Fruit fly (Drosophila melanogaster) whole organism, embryonic: ENCODE data around the gene Doc1.

Experiments used
- CG11723 ChIP-seq: fragments of 200-800 bp; sonication (Bioruptor generic); optimal IDR thresholded peaks from 2 replicates; lab custom pipeline; 2017; ENCODE audit warnings: missing biosample characterization, mild to moderate bottlenecking, missing genetic modification characterization
- CG12236 ChIP-seq: fragments of 200-800 bp; sonication (Bioruptor generic); optimal IDR thresholded peaks from 2 replicates; lab custom pipeline; 2016; ENCODE audit warnings: missing biosample characterization, missing genetic modification characterization
- CG12942 ChIP-seq: fragments of 200-800 bp; sonication (Bioruptor generic); optimal IDR thresholded peaks from 3 replicates; lab custom pipeline; 2016; ENCODE audit warnings: missing biosample characterization, missing genetic modification characterization
- CG14965 ChIP-seq: fragments of 200-800 bp; sonication (Bioruptor generic); optimal IDR thresholded peaks from 2 replicates; lab custom pipeline; 2016; ENCODE audit warnings: missing biosample characterization, missing genetic modification characterization, borderline replicate concordance
- CG15514 ChIP-seq: fragments of 200-800 bp; sonication (Bioruptor generic); optimal IDR thresholded peaks from 3 replicates; lab custom pipeline; 2017; ENCODE audit warnings: missing biosample characterization, missing genetic modification characterization, mild to moderate bottlenecking, moderate library complexity, missing genetic modification reagents
- CG15601 ChIP-seq: fragments of 200-800 bp; sonication (Bioruptor generic); optimal IDR thresholded peaks from 3 replicates; lab custom pipeline; 2019; ENCODE audit warnings: missing biosample characterization, mild to moderate bottlenecking, missing genetic modification characterization, moderate library complexity
- CG17568 ChIP-seq: fragments of 200-800 bp; sonication (Bioruptor generic); optimal IDR thresholded peaks from 2 replicates; lab custom pipeline; 2018; ENCODE audit warnings: missing biosample characterization, mild to moderate bottlenecking, missing genetic modification characterization, moderate library complexity
- CG18599 ChIP-seq: fragments of 200-800 bp; sonication (Bioruptor generic); optimal IDR thresholded peaks from 3 replicates; lab custom pipeline; 2017; ENCODE audit warnings: missing biosample characterization, missing genetic modification characterization, mild to moderate bottlenecking, moderate library complexity, missing genetic modification reagents
- CG31441 ChIP-seq: fragments of 200-800 bp; sonication (Bioruptor generic); IDR thresholded peaks from 2 replicates; pipeline ENCODE4 v1.3.6; 2022; ENCODE audit warnings: missing biosample characterization, missing genetic modification characterization
- CG34224 ChIP-seq: fragments of 200-800 bp; sonication (Bioruptor generic); IDR thresholded peaks from 3 replicates; pipeline ENCODE4 v1.3.6; 2022; ENCODE audit warnings: missing biosample characterization, missing genetic modification characterization; ENCODE audit not compliant: partially characterized antibody
- CG43689 ChIP-seq: fragments of 200-800 bp; sonication (Bioruptor generic); IDR thresholded peaks from 2 replicates; pipeline ENCODE4 v1.3.6; 2022; ENCODE audit warnings: missing biosample characterization, missing genetic modification characterization
- CG6791 ChIP-seq: fragments of 200-800 bp; sonication (Bioruptor generic); IDR thresholded peaks from 3 replicates; pipeline ENCODE4 v1.3.6; 2022; ENCODE audit warnings: missing biosample characterization, missing genetic modification characterization; ENCODE audit not compliant: partially characterized antibody
- CG7839 ChIP-seq: fragments of 200-800 bp; sonication (Bioruptor generic); optimal IDR thresholded peaks from 3 replicates; lab custom pipeline; 2018; ENCODE audit warnings: missing biosample characterization, mild to moderate bottlenecking, missing genetic modification characterization, moderate library complexity
- CG8089 ChIP-seq: fragments of 200-800 bp; sonication (Bioruptor generic); optimal IDR thresholded peaks from 3 replicates; lab custom pipeline; 2016; ENCODE audit warnings: missing biosample characterization, missing genetic modification characterization
- CG8944 ChIP-seq: fragments of 200-800 bp; sonication (Bioruptor generic); optimal IDR thresholded peaks from 3 replicates; lab custom pipeline; 2016; ENCODE audit warnings: missing biosample characterization, missing genetic modification characterization
- Dref ChIP-seq: fragments of 200-800 bp; sonication (Bioruptor generic); IDR thresholded peaks from 2 replicates; pipeline ENCODE4 v1.3.6; 2022; ENCODE audit warnings: missing biosample characterization, missing genetic modification characterization
- E2f2 ChIP-seq: fragments of 200-800 bp; sonication (Bioruptor generic); IDR thresholded peaks from 2 replicates; pipeline ENCODE4 v1.3.6; 2022; ENCODE audit warnings: missing biosample characterization, missing genetic modification characterization
- Elba2 ChIP-seq: fragments of 200-800 bp; sonication (Bioruptor generic); optimal IDR thresholded peaks from 3 replicates; lab custom pipeline; 2016; ENCODE audit warnings: missing biosample characterization, missing genetic modification characterization
- NC2β ChIP-seq: fragments of 200-800 bp; sonication (Bioruptor generic); optimal IDR thresholded peaks from 2 replicates; lab custom pipeline; 2016; ENCODE audit warnings: missing biosample characterization, missing genetic modification characterization
- Side ChIP-seq: fragments of 200-800 bp; sonication (Bioruptor generic); optimal IDR thresholded peaks from 2 replicates; lab custom pipeline; 2016; ENCODE audit warnings: missing biosample characterization, missing genetic modification characterization
- Sox100B ChIP-seq: fragments of 200-800 bp; sonication (Bioruptor generic); optimal IDR thresholded peaks from 3 replicates; lab custom pipeline; 2018; ENCODE audit warnings: missing biosample characterization, mild to moderate bottlenecking, missing genetic modification characterization
- Sox102F ChIP-seq: fragments of 200-800 bp; sonication (Bioruptor generic); optimal IDR thresholded peaks from 2 replicates; lab custom pipeline; 2018; ENCODE audit warnings: missing biosample characterization, mild to moderate bottlenecking, missing genetic modification characterization, moderate library complexity
- TFAM ChIP-seq: fragments of 200-800 bp; sonication (Bioruptor generic); optimal IDR thresholded peaks from 2 replicates; lab custom pipeline; 2017; ENCODE audit warnings: missing biosample characterization, missing genetic modification characterization, inconsistent platforms
- cad ChIP-seq: fragments of >200 bp; optimal IDR thresholded peaks from 2 replicates; lab custom pipeline; 2017; ENCODE audit warnings: missing biosample characterization, missing genetic modification characterization
- crol ChIP-seq: fragments of 200-800 bp; sonication (Bioruptor generic); IDR thresholded peaks from 2 replicates; pipeline ENCODE4 v1.3.6; 2022; ENCODE audit warnings: missing biosample characterization, missing genetic modification characterization
- dimm ChIP-seq: fragments of 200-800 bp; sonication (Bioruptor generic); IDR thresholded peaks from 2 replicates; pipeline ENCODE4 v1.3.6; 2022; ENCODE audit warnings: missing biosample characterization, missing genetic modification characterization
- disco-r ChIP-seq: fragments of 200-800 bp; sonication (Bioruptor generic); optimal IDR thresholded peaks from 2 replicates; lab custom pipeline; 2016; ENCODE audit warnings: missing biosample characterization, missing genetic modification characterization
- ewg ChIP-seq: fragments of 200-800 bp; sonication (Bioruptor generic); optimal IDR thresholded peaks from 3 replicates; lab custom pipeline; 2017; ENCODE audit warnings: mild to moderate bottlenecking, missing biosample characterization, missing genetic modification reagents, missing genetic modification characterization
- exex ChIP-seq: fragments of 200-800 bp; sonication (Bioruptor generic); optimal IDR thresholded peaks from 4 replicates; lab custom pipeline; 2018; ENCODE audit warnings: missing biosample characterization, mild to moderate bottlenecking, missing genetic modification characterization, moderate library complexity
- gt ChIP-seq: fragments of 200-800 bp; sonication (Bioruptor generic); IDR thresholded peaks from 2 replicates; pipeline ENCODE4 v1.3.6; 2022; ENCODE audit warnings: missing biosample characterization, missing genetic modification characterization
- her ChIP-seq: fragments of 200-800 bp; sonication (Bioruptor generic); optimal IDR thresholded peaks from 2 replicates; lab custom pipeline; 2016; ENCODE audit warnings: missing biosample characterization, missing genetic modification characterization
- hkb ChIP-seq, 2 experiments: fragments of 200-800 bp in 1 of 2; fragments of >200 bp in 1 of 2; sonication (Bioruptor generic) in 1 of 2; IDR thresholded peaks in 1 of 2; optimal IDR thresholded peaks in 1 of 2; 2 replicates each; pipeline versions ENCODE4 v1.3.6 to Lab custom; 2017 to 2022; ENCODE audit warnings: missing biosample characterization in 1 of 2, missing genetic modification characterization in 1 of 2
- kay ChIP-seq: fragments of 200-800 bp; sonication (Bioruptor generic); optimal IDR thresholded peaks from 2 replicates; lab custom pipeline; 2016; ENCODE audit warnings: missing biosample characterization, missing genetic modification characterization
- knrl ChIP-seq: fragments of 200-800 bp; sonication (Bioruptor generic); IDR thresholded peaks from 3 replicates; pipeline ENCODE4 v1.3.6; 2022; ENCODE audit warnings: missing biosample characterization, missing genetic modification characterization; ENCODE audit not compliant: partially characterized antibody
- lab ChIP-seq: fragments of 200-800 bp; sonication (Bioruptor generic); optimal IDR thresholded peaks from 3 replicates; lab custom pipeline; 2017; ENCODE audit warnings: missing biosample characterization, missing genetic modification characterization, mild to moderate bottlenecking, moderate library complexity, missing genetic modification reagents
- lmd ChIP-seq: fragments of 200-800 bp; sonication (Bioruptor generic); IDR thresholded peaks from 2 replicates; pipeline ENCODE4 v1.3.6; 2022; ENCODE audit warnings: missing biosample characterization, missing genetic modification characterization
- p53 ChIP-seq: fragments of 200-800 bp; sonication (Bioruptor generic); optimal IDR thresholded peaks from 2 replicates; lab custom pipeline; 2016; ENCODE audit warnings: missing biosample characterization, missing genetic modification characterization
- peb ChIP-seq: fragments of 200-800 bp; sonication (Bioruptor generic); IDR thresholded peaks from 2 replicates; pipeline ENCODE4 v1.3.6; 2022; ENCODE audit warnings: missing biosample characterization, missing genetic modification characterization
- pita ChIP-seq: fragments of 200-800 bp; sonication (Bioruptor generic); optimal IDR thresholded peaks from 2 replicates; lab custom pipeline; 2017; ENCODE audit warnings: missing biosample characterization, mild to moderate bottlenecking, missing genetic modification characterization
- pnt ChIP-seq: fragments of 200-800 bp; sonication (Bioruptor generic); optimal IDR thresholded peaks from 3 replicates; lab custom pipeline; 2016; ENCODE audit warnings: missing biosample characterization, missing genetic modification characterization
- pum ChIP-seq: fragments of 200-800 bp; sonication (Bioruptor generic); optimal IDR thresholded peaks from 2 replicates; lab custom pipeline; 2016; ENCODE audit warnings: missing biosample characterization, missing genetic modification characterization
- run ChIP-seq: fragments of 200-800 bp; sonication (Bioruptor generic); optimal IDR thresholded peaks from 3 replicates; lab custom pipeline; 2018; ENCODE audit warnings: missing biosample characterization, mild to moderate bottlenecking, missing genetic modification characterization
- scrt ChIP-seq: fragments of 200-800 bp; sonication (Bioruptor generic); optimal IDR thresholded peaks from 2 replicates; lab custom pipeline; 2018; ENCODE audit warnings: missing biosample characterization, mild to moderate bottlenecking, missing genetic modification characterization, moderate library complexity
- sens-2 ChIP-seq: fragments of 200-800 bp; sonication (Bioruptor generic); IDR thresholded peaks from 2 replicates; pipeline ENCODE4 v1.3.6; 2022; ENCODE audit warnings: missing biosample characterization, missing genetic modification characterization
- slbo ChIP-seq: fragments of 200-800 bp; sonication (Bioruptor generic); IDR thresholded peaks from 2 replicates; pipeline ENCODE4 v1.3.6; 2022; ENCODE audit warnings: missing biosample characterization, missing genetic modification characterization
- sna ChIP-seq: fragments of 200-800 bp; sonication (Bioruptor generic); IDR thresholded peaks from 2 replicates; pipeline ENCODE4 v1.3.6; 2022; ENCODE audit warnings: missing biosample characterization, missing genetic modification characterization; ENCODE audit not compliant: partially characterized antibody
- so ChIP-seq: fragments of 200-800 bp; sonication (Bioruptor generic); IDR thresholded peaks from 3 replicates; pipeline ENCODE4 v1.3.6; 2022; ENCODE audit warnings: missing biosample characterization, missing genetic modification characterization
- unc-4 ChIP-seq: fragments of 200-800 bp; sonication (Bioruptor generic); IDR thresholded peaks from 2 replicates; pipeline ENCODE4 v1.3.6; 2022; ENCODE audit warnings: missing biosample characterization, missing genetic modification characterization; ENCODE audit not compliant: partially characterized antibody
- wek ChIP-seq: fragments of 200-800 bp; sonication (Bioruptor generic); optimal IDR thresholded peaks from 3 replicates; lab custom pipeline; 2018; ENCODE audit warnings: missing biosample characterization, mild to moderate bottlenecking, missing genetic modification characterization, moderate library complexity
- zfh1 ChIP-seq: fragments of 200-800 bp; sonication (Bioruptor generic); IDR thresholded peaks from 3 replicates; pipeline ENCODE4 v1.3.6; 2022; ENCODE audit warnings: missing biosample characterization, missing genetic modification characterization
- zfh2 ChIP-seq: fragments of 200-800 bp; sonication (Bioruptor generic); optimal IDR thresholded peaks from 2 replicates; lab custom pipeline; 2016; ENCODE audit warnings: missing biosample characterization, missing genetic modification characterization

The Doc1 gene

DNA sequence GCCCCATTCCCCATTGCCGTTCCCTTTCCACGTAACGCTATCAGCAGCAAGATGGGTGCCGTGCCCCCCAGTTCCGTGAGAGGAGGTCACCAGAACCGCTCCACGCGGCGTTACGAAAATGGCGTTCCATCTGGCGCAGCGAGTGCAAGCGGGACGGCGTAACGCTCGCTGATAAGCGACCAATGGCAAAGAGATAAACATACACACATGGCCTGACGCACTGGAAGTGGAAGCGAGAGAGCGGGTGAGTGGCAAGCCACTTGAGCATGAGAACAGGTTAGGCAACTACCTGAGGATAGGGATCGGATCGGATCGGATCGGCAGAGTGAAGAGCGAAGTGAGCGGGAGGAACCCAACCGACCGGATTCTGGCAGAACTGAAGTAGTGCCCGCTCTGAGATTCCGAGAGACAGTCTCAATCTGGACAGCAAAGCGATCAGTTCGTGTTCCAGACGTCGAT lies 36.4 kb upstream of the Doc1 start, which contains the start of gene Doc3 (continued):
- no peak for TF ChIP-seq exex (tag; lab: Kevin White, UChicago)
- TF ChIP-seq peb (GFP tag; lab: Robert Waterston, UW): no peak
- TF ChIP-seq CG43689 (GFP tag; lab: Robert Waterston, UW): no peak
- TF ChIP-seq her (GFP tag; lab: Kevin White, UChicago): no peak
- TF ChIP-seq pum (GFP tag; lab: Kevin White, UChicago): no peak
- TF ChIP-seq so (GFP tag; lab: Robert Waterston, UW): 0 out of 3 replicates have a peak, but pooled peaks have one; percentile 24
- TF ChIP-seq hkb (optimal IDR thresholded peaks at IDR 0.05; lab: Kevin White, UChicago): no peak
- no peak for TF ChIP-seq hkb (GFP tag; IDR thresholded peaks at IDR 0.05; lab: Robert Waterston, UW)
- no peak for TF ChIP-seq CG12942 (GFP tag; lab: Kevin White, UChicago)
- TF ChIP-seq unc-4 (GFP tag; lab: Robert Waterston, UW): no peak
- TF ChIP-seq NC2β: no peak
- no peak for TF ChIP-seq CG18599
- 0 out of 3 replicates have a peak, but pooled peaks have one; percentile 17 for TF ChIP-seq CG34224
- TF ChIP-seq disco-r: no peak
- TF ChIP-seq CG6791 (GFP tag; lab: Robert Waterston, UW): no peak
- no peak for TF ChIP-seq CG8944
- no peak for TF ChIP-seq CG15601 (tag; lab: Kevin White, UChicago)
- no peak for TF ChIP-seq pnt (GFP tag; lab: Kevin White, UChicago)
- TF ChIP-seq Side (GFP tag; lab: Kevin White, UChicago): no peak
- TF ChIP-seq p53 (GFP tag; lab: Kevin White, UChicago): no peak
- TF ChIP-seq CG31441 (GFP tag; lab: Robert Waterston, UW): no peak
- TF ChIP-seq crol (GFP tag; lab: Robert Waterston, UW): peak; percentile 90
- no peak for TF ChIP-seq Sox100B (GFP tag; lab: Kevin White, UChicago)
- no peak for TF ChIP-seq wek (GFP tag; lab: Kevin White, UChicago)
- no peak for TF ChIP-seq CG12236 (GFP tag; lab: Kevin White, UChicago)
- no peak for TF ChIP-seq CG7839
- TF ChIP-seq slbo: peak; percentile 23; the same call in 1 of the 2 replicates
- no peak for TF ChIP-seq lmd (GFP tag; lab: Robert Waterston, UW)
- no peak for TF ChIP-seq zfh1
- TF ChIP-seq knrl (GFP tag; lab: Robert Waterston, UW): no peak
- no peak for TF ChIP-seq Elba2 (GFP tag; lab: Kevin White, UChicago)
- no peak for TF ChIP-seq sna
- no peak for TF ChIP-seq cad (GFP tag; lab: Kevin White, UChicago)
- TF ChIP-seq lab (GFP tag; lab: Kevin White, UChicago): no peak
- TF ChIP-seq gt (GFP tag; lab: Robert Waterston, UW): no peak
- no peak for TF ChIP-seq run (tag; lab: Kevin White, UChicago)
- TF ChIP-seq scrt (GFP tag; lab: Kevin White, UChicago): no peak
- no peak for TF ChIP-seq TFAM (GFP tag; lab: Kevin White, UChicago)
- TF ChIP-seq ewg: no peak
- TF ChIP-seq CG14965: no peak
- TF ChIP-seq E2f2 (GFP tag; lab: Robert Waterston, UW): no peak
- TF ChIP-seq dimm (GFP tag; lab: Robert Waterston, UW): no peak
- TF ChIP-seq Sox102F (GFP tag; lab: Kevin White, UChicago): no peak
- TF ChIP-seq kay (GFP tag; lab: Kevin White, UChicago): no peak
- no peak for TF ChIP-seq CG17568 (GFP tag; lab: Kevin White, UChicago)
- no peak for TF ChIP-seq Dref (GFP tag; lab: Robert Waterston, UW)
- TF ChIP-seq zfh2 (GFP tag; lab: Kevin White, UChicago): no peak
- TF ChIP-seq CG15514 (GFP tag; lab: Kevin White, UChicago): no peak
- no peak for TF ChIP-seq CG8089
- no peak for TF ChIP-seq sens-2 (GFP tag; lab: Robert Waterston, UW)
- no peak for TF ChIP-seq pita (GFP tag; lab: Kevin White, UChicago)
- no peak for TF ChIP-seq CG11723
